Worm (Caenorhabditis elegans): ENCODE measurements around the gene nfi-1.

ce11 chrII:7554716-7555247 lies 16.8 kb downstream of the nfi-1 start:
- TF ChIP-seq cog-1 (tag; optimal IDR thresholded peaks at IDR 0.05) (no peak), ref-1 (GFP tag; conservative IDR thresholded peaks at IDR 0.05) (no peak), ztf-29 (GFP tag; IDR thresholded peaks at IDR 0.05) (no peak), flt-1 (GFP tag; IDR thresholded peaks at IDR 0.05) (no peak)
